Fruit fly (Drosophila melanogaster): ENCODE measurements around the gene rho-6.

- TF ChIP-seq psq (optimal IDR thresholded peaks at IDR 0.05) (no peak), h (optimal IDR thresholded peaks at IDR 0.05) (no peak), insv (optimal IDR thresholded peaks at IDR 0.05) (no peak), Sin3A (optimal IDR thresholded peaks at IDR 0.05) (no peak), Myc (optimal IDR thresholded peaks at IDR 0.05) (no peak), ttk (optimal IDR thresholded peaks at IDR 0.05) (no peak)
These were observed 20.2 kb downstream of the rho-6 start for dm6 chr2L:12112943-12113557.
